Worm (Caenorhabditis elegans): Measurements from ENCODE around the gene nlp-27.

The nlp-27 gene

DNA sequence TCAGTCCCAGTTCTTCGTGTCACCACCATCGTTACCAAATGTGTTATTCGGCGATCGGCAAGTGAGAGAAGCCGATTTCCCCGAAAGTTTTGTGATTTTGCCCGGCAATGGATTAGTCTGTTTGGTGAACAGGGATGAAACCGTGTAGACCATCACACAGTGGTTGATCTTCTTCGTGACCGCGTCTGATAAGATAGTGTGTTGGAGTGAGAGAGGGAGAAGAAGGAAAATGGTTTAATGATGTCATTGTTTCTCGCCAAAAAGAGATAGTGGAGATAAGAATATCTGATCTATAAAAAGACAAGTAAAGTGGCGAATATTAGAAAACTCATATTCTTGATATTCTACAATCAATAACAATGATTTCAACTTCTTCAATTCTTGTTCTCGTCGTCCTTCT lies 9.4 kb upstream of the nlp-27 start, which contains the start of gene nlp-31 (continued):
- TF ChIP-seq lsy-12 (tag; optimal IDR thresholded peaks at IDR 0.05) (no peak), ztf-4 (tag; optimal IDR thresholded peaks at IDR 0.05) (no peak), nhr-23 (tag; optimal IDR thresholded peaks at IDR 0.05) (peak; percentile 65), aly-2 (tag; optimal IDR thresholded peaks at IDR 0.05) (no peak), lin-39 (tag; optimal IDR thresholded peaks at IDR 0.05) (no peak)

DNA sequence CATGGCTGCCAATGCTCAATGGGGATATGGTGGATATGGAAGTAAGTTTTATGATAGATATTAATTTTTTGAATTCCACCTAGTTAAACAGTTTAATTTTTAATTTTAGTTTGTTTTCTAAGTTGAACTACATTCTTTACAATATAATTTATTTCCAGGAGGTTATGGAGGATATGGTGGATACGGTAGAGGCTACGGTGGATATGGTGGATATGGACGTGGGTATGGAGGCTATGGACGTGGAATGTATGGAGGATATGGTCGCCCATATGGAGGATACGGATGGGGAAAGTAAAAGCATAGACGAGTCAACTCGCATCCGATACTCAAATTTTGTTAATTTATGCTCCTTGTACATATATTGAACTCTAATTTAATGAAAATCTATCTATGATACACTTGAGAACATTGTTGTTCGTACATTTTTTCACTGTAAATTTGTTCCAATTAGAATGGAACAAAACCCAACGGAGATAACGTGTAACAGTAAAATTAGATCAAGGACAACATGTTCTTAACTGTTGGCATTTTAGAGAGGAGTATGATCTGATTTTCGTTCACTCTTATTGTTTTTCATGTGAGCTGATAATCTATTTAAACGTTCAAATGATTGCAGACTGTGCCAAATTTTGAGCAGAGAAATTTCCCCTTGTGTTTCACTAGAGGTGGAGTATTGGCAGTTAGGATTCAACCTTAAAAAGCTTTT lies 8.8 kb upstream of the nlp-27 start:
- TF ChIP-seq nhr-25 (tag; optimal IDR thresholded peaks at IDR 0.05), result peak; percentile 51
- TF ChIP-seq nhr-23 (tag; optimal IDR thresholded peaks at IDR 0.05), result peak; percentile 75
- no peak for TF ChIP-seq snpc-4 (tag; optimal IDR thresholded peaks at IDR 0.05)

DNA sequence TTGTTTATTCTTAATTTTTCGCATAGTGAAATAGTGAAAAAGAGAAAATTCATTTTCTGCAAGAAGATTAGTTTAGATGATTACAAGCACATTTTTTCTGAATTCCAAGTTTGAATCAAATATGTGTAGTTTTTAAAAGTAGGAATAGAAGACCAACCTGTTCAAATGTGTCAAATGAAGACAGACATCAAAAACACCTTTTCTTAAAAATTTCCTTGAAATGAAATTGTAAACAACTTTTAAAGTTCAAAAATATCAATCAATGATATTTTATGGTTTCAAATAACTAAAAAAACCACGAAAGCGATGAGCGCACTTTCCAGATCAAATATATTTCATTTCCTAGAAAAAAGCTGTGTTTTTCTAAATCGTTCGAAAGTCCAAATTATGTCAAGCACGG lies 7.5 kb upstream of the nlp-27 start, which contains the start of gene nlp-30:
Gene nlp-30, plus strand, starts transcription at position 301 of the 400 bp plus-strand sequence.
- TF ChIP-seq nhr-28 (tag; optimal IDR thresholded peaks at IDR 0.05), result no peak
- TF ChIP-seq lin-39 (tag; optimal IDR thresholded peaks at IDR 0.05), result no peak
- no peak for TF ChIP-seq ceh-9 (tag; optimal IDR thresholded peaks at IDR 0.05)
- no peak for TF ChIP-seq elt-3 (tag; optimal IDR thresholded peaks at IDR 0.05)
- TF ChIP-seq nhr-76 (tag; optimal IDR thresholded peaks at IDR 0.05), result no peak
- no peak for TF ChIP-seq egl-27 (tag; optimal IDR thresholded peaks at IDR 0.05)
- no peak for TF ChIP-seq lin-15B (tag; optimal IDR thresholded peaks at IDR 0.05)
- no peak for TF ChIP-seq eor-1 (tag; optimal IDR thresholded peaks at IDR 0.05)
- TF ChIP-seq aly-2 (tag; optimal IDR thresholded peaks at IDR 0.05), result no peak
- no peak for TF ChIP-seq unc-62 (GFP tag; optimal IDR thresholded peaks at IDR 0.05)
- no peak for TF ChIP-seq fkh-10 (GFP tag; optimal IDR thresholded peaks at IDR 0.05)
- no peak for TF ChIP-seq pha-4 (tag; optimal IDR thresholded peaks at IDR 0.05)
- no peak for TF ChIP-seq ama-1 (optimal IDR thresholded peaks at IDR 0.05)
- TF ChIP-seq nhr-23 (tag; optimal IDR thresholded peaks at IDR 0.05), result no peak
- no peak for TF ChIP-seq ceh-16 (tag; optimal IDR thresholded peaks at IDR 0.05)
- no peak for TF ChIP-seq egl-5 (tag; optimal IDR thresholded peaks at IDR 0.05)
- no peak for TF ChIP-seq ztf-11 (tag; optimal IDR thresholded peaks at IDR 0.05)
- no peak for TF ChIP-seq zag-1 (tag; optimal IDR thresholded peaks at IDR 0.05)
- TF ChIP-seq pqm-1 (tag; optimal IDR thresholded peaks at IDR 0.05), result no peak

DNA sequence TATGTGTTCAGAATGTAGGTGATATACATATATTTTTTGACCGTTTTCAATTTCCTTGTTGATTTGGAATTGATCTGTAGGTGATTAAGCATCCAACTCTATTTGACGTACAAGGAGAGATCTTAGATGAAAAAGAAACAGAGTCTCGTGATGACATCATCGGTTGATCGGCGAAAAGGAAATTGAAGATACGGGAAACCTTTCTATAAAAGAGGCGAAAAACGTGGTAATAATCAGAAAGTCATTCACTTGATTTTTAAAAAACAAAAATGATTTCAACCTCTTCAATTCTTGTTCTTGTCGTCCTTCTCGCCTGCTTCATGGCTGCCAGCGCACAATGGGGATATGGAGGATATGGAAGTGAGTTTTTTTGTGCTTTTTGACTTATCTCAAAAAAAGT lies 5.0 kb upstream of the nlp-27 start, which contains the start of gene nlp-29:
Gene nlp-29, plus strand, starts transcription at position 248 of the 400 bp plus-strand sequence.
- TF ChIP-seq elt-1 (tag; optimal IDR thresholded peaks at IDR 0.05), result no peak
- no peak for TF ChIP-seq nhr-237 (tag; optimal IDR thresholded peaks at IDR 0.05)
- TF ChIP-seq nhr-25 (tag; optimal IDR thresholded peaks at IDR 0.05), result peak; percentile 75
- peak; percentile 78 for TF ChIP-seq nhr-23 (tag; optimal IDR thresholded peaks at IDR 0.05)

DNA sequence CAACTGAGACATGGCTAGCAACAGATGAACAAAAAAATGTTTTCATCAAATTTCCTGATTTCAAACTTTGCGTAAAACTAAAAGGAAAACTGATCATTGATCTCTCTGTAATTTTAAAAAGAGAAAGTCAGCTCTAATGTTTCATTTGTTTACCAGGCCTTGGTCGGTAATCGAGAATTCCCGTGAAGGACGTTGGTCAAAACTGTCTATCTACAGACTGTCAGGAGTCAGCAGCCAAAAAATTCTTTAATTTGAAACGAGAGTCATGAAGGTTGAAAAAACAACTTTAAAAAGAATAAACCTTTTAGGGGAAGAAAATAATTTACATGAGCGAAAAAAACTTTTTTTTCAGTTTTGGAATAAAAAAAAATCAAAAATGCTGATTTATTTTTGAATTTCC lies 4.1 kb upstream of the nlp-27 start:
- TF ChIP-seq hmg-11 (tag; optimal IDR thresholded peaks at IDR 0.05), result no peak
- no peak for TF ChIP-seq nfya-1 (tag; optimal IDR thresholded peaks at IDR 0.05; ENCODE audit: insufficient read depth)

DNA sequence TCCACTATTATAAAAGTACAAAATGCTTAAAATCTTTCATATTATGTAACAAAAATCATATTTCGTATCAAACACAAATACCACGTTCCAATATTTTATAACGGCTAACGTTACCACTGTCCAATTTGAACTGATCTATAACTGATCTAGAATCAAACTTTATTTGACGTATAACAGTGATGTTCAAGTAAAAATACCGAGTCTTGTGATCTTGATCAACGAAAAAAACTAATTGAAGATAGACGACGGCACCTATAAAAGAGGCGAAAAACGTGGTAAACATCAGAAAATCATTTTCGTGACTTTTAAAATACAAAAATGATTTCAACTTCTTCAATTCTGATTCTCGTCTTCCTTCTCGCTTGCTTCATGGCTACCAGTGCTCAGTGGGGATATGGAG lies 1.6 kb upstream of the nlp-27 start, which contains the start of gene nlp-28:
Gene nlp-28, plus strand, starts transcription at position 285 of the 400 bp plus-strand sequence.
- TF ChIP-seq mdl-1 (tag; optimal IDR thresholded peaks at IDR 0.05) (no peak), ama-1 (optimal IDR thresholded peaks at IDR 0.05) (no peak), jun-1 (tag; optimal IDR thresholded peaks at IDR 0.05) (no peak), elt-3 (tag; optimal IDR thresholded peaks at IDR 0.05) (no peak), elt-2 (tag; optimal IDR thresholded peaks at IDR 0.05) (no peak), nhr-25 (tag; optimal IDR thresholded peaks at IDR 0.05) (no peak), ceh-28 (tag; optimal IDR thresholded peaks at IDR 0.05) (no peak), aly-2 (tag; optimal IDR thresholded peaks at IDR 0.05) (no peak), R02D3.7 (tag; optimal IDR thresholded peaks at IDR 0.05) (no peak), ztf-11 (tag; optimal IDR thresholded peaks at IDR 0.05) (no peak), nhr-67 (tag; optimal IDR thresholded peaks at IDR 0.05) (no peak), pqm-1 (tag; optimal IDR thresholded peaks at IDR 0.05) (no peak), nfya-1 (tag; optimal IDR thresholded peaks at IDR 0.05; ENCODE audit: insufficient read depth) (no peak), fkh-10 (GFP tag; optimal IDR thresholded peaks at IDR 0.05) (no peak), mml-1 (tag; optimal IDR thresholded peaks at IDR 0.05) (no peak), nhr-12 (tag; optimal IDR thresholded peaks at IDR 0.05) (no peak)

All from whole organism, L3 larva.